Worm (Caenorhabditis elegans): ENCODE data around the gene srh-36.

srh-36 gene

ce11 chrV:2821618-2822272 is at the start of gene srh-36:
srh-36 (minus strand) TSS chrV:2821668.
- peak; percentile 59 for TF ChIP-seq zip-8 (tag; optimal IDR thresholded peaks at IDR 0.05)
- no peak for TF ChIP-seq sem-2 (GFP tag; optimal IDR thresholded peaks at IDR 0.05)

DNA sequence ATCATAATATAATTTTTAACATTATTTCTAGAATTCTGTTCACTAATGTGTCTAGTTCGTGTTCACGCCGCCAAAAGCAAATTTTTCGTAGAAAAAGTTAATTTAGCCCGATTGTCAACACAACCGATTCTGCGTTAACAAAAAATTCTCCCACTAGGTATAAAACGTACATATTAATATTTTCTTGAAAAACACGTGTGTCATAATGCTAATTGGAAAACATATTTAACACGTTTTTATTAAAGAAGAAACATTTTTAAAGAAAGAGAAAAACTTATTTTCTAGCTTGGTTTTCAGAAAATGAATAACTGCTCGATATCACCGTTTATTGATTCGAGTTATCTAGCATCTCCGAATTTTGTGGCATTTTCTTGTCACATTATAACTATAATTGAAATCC is 48.7 kb upstream of the srh-36 start, which contains the start of gene srh-243:
TSS of gene srh-243 (plus strand) at position 301 of the 400 bp plus-strand sequence.
- TF ChIP-seq tbx-8 (GFP tag; optimal IDR thresholded peaks at IDR 0.05) (no peak), nhr-12 (tag; optimal IDR thresholded peaks at IDR 0.05) (no peak), lin-32 (GFP tag; optimal IDR thresholded peaks at IDR 0.05) (no peak), nhr-28 (tag; optimal IDR thresholded peaks at IDR 0.05) (no peak)

ce11 chrV:2869503-2869902 is 48.0 kb upstream of the srh-36 start, which contains the start of gene srh-241:
srh-241 (minus strand) TSS chrV:2869603.
- no peak for TF ChIP-seq unc-39 (tag; optimal IDR thresholded peaks at IDR 0.05)
- no peak for TF ChIP-seq ham-2 (GFP tag; optimal IDR thresholded peaks at IDR 0.05)
- no peak for TF ChIP-seq drap-1 (GFP tag; optimal IDR thresholded peaks at IDR 0.05)
- no peak for TF ChIP-seq nhr-76 (tag; optimal IDR thresholded peaks at IDR 0.05)

- TF ChIP-seq nhr-237 (tag; optimal IDR thresholded peaks at IDR 0.05) (no peak), drap-1 (GFP tag; optimal IDR thresholded peaks at IDR 0.05) (no peak), elt-3 (tag; optimal IDR thresholded peaks at IDR 0.05) (no peak), nhr-76 (tag; optimal IDR thresholded peaks at IDR 0.05) (no peak), lin-32 (GFP tag; optimal IDR thresholded peaks at IDR 0.05) (no peak), flh-1 (GFP tag; optimal IDR thresholded peaks at IDR 0.05) (no peak), mab-5 (tag; optimal IDR thresholded peaks at IDR 0.05) (no peak), unc-62 (GFP tag; optimal IDR thresholded peaks at IDR 0.05) (no peak), lsy-2 (tag; optimal IDR thresholded peaks at IDR 0.05) (no peak), ces-1 (GFP tag; optimal IDR thresholded peaks at IDR 0.05) (no peak), mls-2 (tag; optimal IDR thresholded peaks at IDR 0.05) (no peak), nhr-12 (tag; optimal IDR thresholded peaks at IDR 0.05) (no peak), bed-3 (GFP tag; optimal IDR thresholded peaks at IDR 0.05) (no peak), unc-120 (tag; optimal IDR thresholded peaks at IDR 0.05; ENCODE audit: poor library complexity, severe bottlenecking) (no peak), mep-1 (tag; optimal IDR thresholded peaks at IDR 0.05) (no peak), lin-13 (tag; optimal IDR thresholded peaks at IDR 0.05) (no peak)
These were observed 43.4 kb upstream of the srh-36 start, which contains the start of gene srh-240 for ce11 chrV:2864899-2865298. srh-240 (plus strand) TSS chrV:2865199.

DNA sequence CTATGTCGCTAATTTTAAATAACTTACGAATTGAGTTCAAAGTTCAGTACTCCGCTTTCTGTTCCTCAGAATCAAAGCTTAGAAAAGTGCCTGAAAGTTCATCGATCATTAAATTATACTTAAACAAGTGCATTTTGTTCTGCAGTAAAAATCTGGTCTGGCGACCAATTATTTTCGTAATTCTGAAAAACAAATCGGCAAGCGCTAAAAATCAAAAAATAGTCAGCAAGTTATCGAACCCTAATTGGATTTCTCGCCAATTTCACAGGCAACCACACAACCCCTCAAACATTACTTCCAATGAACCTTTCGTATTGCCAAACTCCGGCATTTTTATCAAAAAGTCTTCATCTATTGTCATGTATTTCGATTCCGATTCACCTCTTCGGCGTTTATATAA is 41.6 kb upstream of the srh-36 start, which contains the start of gene srh-272:
TSS of gene srh-272 (plus strand) at position 301 of the 400 bp plus-strand sequence.
- TF ChIP-seq unc-62 (GFP tag; optimal IDR thresholded peaks at IDR 0.05) (no peak), ces-1 (GFP tag; optimal IDR thresholded peaks at IDR 0.05) (no peak), nhr-2 (tag; optimal IDR thresholded peaks at IDR 0.05) (no peak), bed-3 (GFP tag; optimal IDR thresholded peaks at IDR 0.05) (no peak), ceh-39 (tag; optimal IDR thresholded peaks at IDR 0.05) (no peak), nhr-12 (tag; optimal IDR thresholded peaks at IDR 0.05) (no peak), mep-1 (tag; optimal IDR thresholded peaks at IDR 0.05) (no peak), unc-39 (tag; optimal IDR thresholded peaks at IDR 0.05) (no peak), M03D4.4 (tag; optimal IDR thresholded peaks at IDR 0.05) (no peak), nhr-237 (tag; optimal IDR thresholded peaks at IDR 0.05) (no peak), elt-1 (tag; optimal IDR thresholded peaks at IDR 0.05; ENCODE audit: borderline replicate concordance, insufficient read depth) (no peak)

DNA sequence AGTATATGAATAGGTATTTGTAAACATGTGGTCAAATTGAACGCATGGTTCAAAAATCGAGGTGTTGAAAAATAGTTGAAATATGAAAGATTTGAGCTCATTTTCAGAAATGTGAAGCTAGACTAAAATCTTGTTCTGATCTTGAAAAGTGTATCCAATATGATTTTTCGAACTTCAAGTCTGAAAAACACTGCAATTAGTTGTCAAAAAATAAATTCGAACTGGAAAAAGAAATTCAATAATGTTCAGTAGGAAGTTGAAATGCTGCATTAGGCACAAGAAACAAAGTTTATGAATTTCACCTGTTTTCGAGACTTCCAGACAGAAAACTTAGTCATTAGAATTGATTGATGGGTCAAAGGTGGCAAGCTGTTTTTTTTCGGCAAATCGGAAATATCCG is 40.0 kb upstream of the srh-36 start, which contains the start of gene srh-270:
TSS of gene srh-270 (minus strand) at position 101 of the 400 bp plus-strand sequence.
- TF ChIP-seq unc-120 (tag; optimal IDR thresholded peaks at IDR 0.05; ENCODE audit: poor library complexity, severe bottlenecking) (no peak), cnd-1 (tag; optimal IDR thresholded peaks at IDR 0.05) (no peak), nhr-12 (tag; optimal IDR thresholded peaks at IDR 0.05) (no peak), ztf-11 (tag; optimal IDR thresholded peaks at IDR 0.05) (no peak), unc-62 (GFP tag; optimal IDR thresholded peaks at IDR 0.05) (no peak), pha-4 (tag; optimal IDR thresholded peaks at IDR 0.05) (no peak), zip-8 (tag; optimal IDR thresholded peaks at IDR 0.05) (no peak), lin-13 (tag; optimal IDR thresholded peaks at IDR 0.05) (no peak), sem-2 (GFP tag; optimal IDR thresholded peaks at IDR 0.05) (no peak), unc-39 (tag; optimal IDR thresholded peaks at IDR 0.05) (no peak)
